Worm (Caenorhabditis elegans): ENCODE measurements around the gene ZK262.4.

Gene ZK262.4

ce11 chrV:18424471-18424870 is at the start of gene ZK262.4:
ZK262.4 (minus strand) TSS chrV:18424571.
- TF ChIP-seq unc-62 (GFP tag; optimal IDR thresholded peaks at IDR 0.05 in 1 of 2) (no peak), unc-62 (tag; optimal IDR thresholded peaks at IDR 0.05) (no peak), ceh-82 (tag; optimal IDR thresholded peaks at IDR 0.05) (no peak), dmd-9 (GFP tag; IDR thresholded peaks at IDR 0.05) (no peak), unc-130 (GFP tag; optimal IDR thresholded peaks at IDR 0.05) (no peak), hmg-1.1 (GFP tag; IDR thresholded peaks at IDR 0.05) (no peak), ZK337.2 (GFP tag; IDR thresholded peaks at IDR 0.05) (no peak), arid-1 (GFP tag; conservative IDR thresholded peaks at IDR 0.05) (no peak), nhr-6 (tag; optimal IDR thresholded peaks at IDR 0.05) (no peak), lin-15B (tag; optimal IDR thresholded peaks at IDR 0.05) (no peak)

ce11 chrV:18473415-18473814 is 49.0 kb upstream of the ZK262.4 start, which contains the start of gene srh-182:
srh-182 (minus strand) TSS chrV:18473515.
- TF ChIP-seq aha-1 (tag) (peak; percentile 15), egl-43 (GFP tag; IDR thresholded peaks at IDR 0.05) (no peak), aly-2 (tag; optimal IDR thresholded peaks at IDR 0.05) (no peak)

ce11 chrV:18468097-18468496 is 43.7 kb upstream of the ZK262.4 start, which contains the start of gene ZK228.13:
ZK228.13 (minus strand) TSS chrV:18468197.
- TF ChIP-seq ztf-11 (tag; optimal IDR thresholded peaks at IDR 0.05) (no peak), ceh-32 (tag; optimal IDR thresholded peaks at IDR 0.05; ENCODE audit: poor library complexity) (no peak), ama-1 (optimal IDR thresholded peaks at IDR 0.05) (no peak), hif-1 (tag; optimal IDR thresholded peaks at IDR 0.05) (no peak), aly-2 (tag; optimal IDR thresholded peaks at IDR 0.05) (no peak), mxl-2 (GFP tag; conservative IDR thresholded peaks at IDR 0.05) (no peak), daf-8 (GFP tag; IDR thresholded peaks at IDR 0.05) (no peak), ztf-7 (tag; optimal IDR thresholded peaks at IDR 0.05) (no peak), F37D6.2 (tag; optimal IDR thresholded peaks at IDR 0.05) (no peak), ceh-28 (tag; optimal IDR thresholded peaks at IDR 0.05) (no peak)

ce11 chrV:18462365-18462837 is 38.0 kb upstream of the ZK262.4 start, which contains the start of gene ZK228.4:
ZK228.4 (plus strand) TSS chrV:18462787.
- peak; percentile 70 for TF ChIP-seq pqm-1 (tag; optimal IDR thresholded peaks at IDR 0.05)
- no peak for TF ChIP-seq vab-7 (GFP tag; IDR thresholded peaks at IDR 0.05)
- 0 out of 2 replicates have a peak, but pooled peaks have one; percentile 23 for TF ChIP-seq php-3 (GFP tag; IDR thresholded peaks at IDR 0.05)
- no peak for TF ChIP-seq dmd-8 (GFP tag; IDR thresholded peaks at IDR 0.05)
- peak; percentile 3 for TF ChIP-seq dve-1 (tag; optimal IDR thresholded peaks at IDR 0.05; ENCODE audit: insufficient read depth)
- TF ChIP-seq daf-16 (GFP tag; optimal IDR thresholded peaks at IDR 0.05): no peak
- peak; percentile 18 for TF ChIP-seq daf-16 (tag; optimal IDR thresholded peaks at IDR 0.05)
- peak; percentile 54 for TF ChIP-seq nhr-28 (tag; optimal IDR thresholded peaks at IDR 0.05)

ce11 chrV:18461200-18461728 is 36.9 kb upstream of the ZK262.4 start, which contains the start of gene ZK228.3:
ZK228.3 (minus strand) TSS chrV:18461250.
- TF ChIP-seq tra-1 (GFP tag; IDR thresholded peaks at IDR 0.05) (peak; percentile 53; the same call in 1 of the 2 replicates), daf-16 (GFP tag; optimal IDR thresholded peaks at IDR 0.05) (no peak), daf-16 (tag; optimal IDR thresholded peaks at IDR 0.05) (peak; percentile 55), ceh-32 (tag; optimal IDR thresholded peaks at IDR 0.05; ENCODE audit: poor library complexity) (no peak), rbr-2 (tag; optimal IDR thresholded peaks at IDR 0.05) (no peak), madf-9 (GFP tag; conservative IDR thresholded peaks at IDR 0.05) (no peak), sdz-12 (GFP tag; optimal IDR thresholded peaks at IDR 0.05) (no peak), unc-39 (tag; optimal IDR thresholded peaks at IDR 0.05) (no peak), nhr-41 (GFP tag; IDR thresholded peaks at IDR 0.05) (peak; percentile 93), nhr-28 (tag; optimal IDR thresholded peaks at IDR 0.05) (peak; percentile 91), lin-1 (GFP tag; IDR thresholded peaks at IDR 0.05) (0 out of 2 replicates have a peak, but pooled peaks have one; percentile 30), unc-130 (GFP tag; optimal IDR thresholded peaks at IDR 0.05) (no peak), nhr-77 (tag; optimal IDR thresholded peaks at IDR 0.05) (peak; percentile 76), pqm-1 (tag; optimal IDR thresholded peaks at IDR 0.05) (peak; percentile 94), dmd-6 (GFP tag; IDR thresholded peaks at IDR 0.05) (peak; percentile 90), nhr-48 (tag; optimal IDR thresholded peaks at IDR 0.05) (peak; percentile 23), Y105C5A.15 (GFP tag; IDR thresholded peaks at IDR 0.05) (no peak), Y5F2A.4 (GFP tag; optimal IDR thresholded peaks at IDR 0.05) (no peak), php-3 (GFP tag; IDR thresholded peaks at IDR 0.05) (peak; percentile 35; the same call in 1 of the 2 replicates), jun-1 (tag; optimal IDR thresholded peaks at IDR 0.05) (no peak), hlh-30 (tag; optimal IDR thresholded peaks at IDR 0.05; ENCODE audit: insufficient read depth) (no peak)

Measured in whole organism, L4 larva.